Worm (Caenorhabditis elegans) whole organism, young adult: ENCODE data around the gene mig-15.

Experiments used
- B0019.2 ChIP-seq: fragments of 200-800 bp; sonication (Bioruptor generic); conservative IDR thresholded peaks from 2 replicates; pipeline ENCODE4 v1.3.6; 2022; ENCODE audit warnings: missing genetic modification reagents, missing genetic modification characterization, missing compliant biosample characterization
- C17E4.6 ChIP-seq: fragments of 200-800 bp; sonication (Bioruptor generic); IDR thresholded peaks from 2 replicates; pipeline ENCODE4 v1.3.6; 2022; ENCODE audit warnings: missing genetic modification reagents, missing genetic modification characterization, missing compliant biosample characterization
- F37B4.10 ChIP-seq: fragments of 200-800 bp; sonication (Bioruptor generic); IDR thresholded peaks from 2 replicates; pipeline ENCODE4 v1.3.6; 2022; ENCODE audit warnings: missing genetic modification characterization, missing compliant biosample characterization
- K11D2.4 ChIP-seq: fragments of 200-800 bp; sonication (Bioruptor generic); IDR thresholded peaks from 2 replicates; pipeline ENCODE4 v1.3.6; 2022; ENCODE audit warnings: missing genetic modification reagents, missing genetic modification characterization, missing compliant biosample characterization
- K12H6.12 ChIP-seq: fragments of 200-800 bp; sonication (Bioruptor generic); optimal IDR thresholded peaks from 2 replicates; lab custom pipeline; 2018; ENCODE audit warnings: mild to moderate bottlenecking, missing genetic modification characterization, missing compliant biosample characterization
- T07F8.4 ChIP-seq: sonication (generic microtip); optimal IDR thresholded peaks from 2 replicates; lab custom pipeline; 2016; ENCODE audit warnings: mild to moderate bottlenecking, missing genetic modification characterization, moderate library complexity, missing compliant biosample characterization
- Y53F4B.3 ChIP-seq: fragments of 200-800 bp; sonication (Bioruptor generic); IDR thresholded peaks from 2 replicates; pipeline ENCODE4 v1.3.6; 2022; ENCODE audit warnings: missing genetic modification reagents, missing genetic modification characterization, missing compliant biosample characterization
- Y67H2A.10 ChIP-seq: fragments of 200-800 bp; sonication (Bioruptor generic); conservative IDR thresholded peaks from 2 replicates; pipeline ENCODE4 v1.3.6; 2022; ENCODE audit warnings: missing genetic modification reagents, missing genetic modification characterization, missing compliant biosample characterization
- Y79H2A.3 ChIP-seq: fragments of 200-800 bp; sonication (Bioruptor generic); conservative IDR thresholded peaks from 2 replicates; pipeline ENCODE4 v1.3.6; 2022; ENCODE audit warnings: missing genetic modification reagents, missing genetic modification characterization, missing compliant biosample characterization
- ZK185.1 ChIP-seq: sonication (generic microtip); optimal IDR thresholded peaks from 2 replicates; lab custom pipeline; 2016; ENCODE audit warnings: mild to moderate bottlenecking, missing genetic modification characterization, missing compliant biosample characterization; ENCODE audit not compliant: poor library complexity, severe bottlenecking
- aptf-2 ChIP-seq: fragments of 200-800 bp; sonication (Bioruptor generic); conservative IDR thresholded peaks from 2 replicates; pipeline ENCODE4 v1.3.6; 2022; ENCODE audit warnings: missing genetic modification reagents, missing genetic modification characterization, missing compliant biosample characterization
- atf-7 ChIP-seq: sonication (generic microtip); optimal IDR thresholded peaks from 2 replicates; lab custom pipeline; 2017; ENCODE audit warnings: mild to moderate bottlenecking, missing genetic modification characterization, missing compliant biosample characterization
- attf-5 ChIP-seq: fragments of 200-800 bp; sonication (Bioruptor generic); optimal IDR thresholded peaks from 2 replicates; lab custom pipeline; 2018; ENCODE audit warnings: mild to moderate bottlenecking, missing genetic modification characterization, missing compliant biosample characterization
- attf-6 ChIP-seq: fragments of 200-800 bp; sonication (Bioruptor generic); IDR thresholded peaks from 2 replicates; pipeline ENCODE4 v1.3.6; 2022; ENCODE audit warnings: missing genetic modification reagents, missing genetic modification characterization, missing compliant biosample characterization
- bed-1 ChIP-seq: fragments of 200-800 bp; sonication (Bioruptor generic); IDR thresholded peaks from 2 replicates; pipeline ENCODE4 v1.3.6; 2022; ENCODE audit warnings: missing genetic modification reagents, missing genetic modification characterization, missing compliant biosample characterization
- bed-2 ChIP-seq: fragments of 200-800 bp; sonication (Bioruptor generic); IDR thresholded peaks from 2 replicates; pipeline ENCODE4 v1.3.6; 2022; ENCODE audit warnings: missing genetic modification reagents, missing genetic modification characterization, missing compliant biosample characterization
- cebp-2 ChIP-seq: fragments of 200-800 bp; sonication (Bioruptor generic); IDR thresholded peaks from 2 replicates; pipeline ENCODE4 v1.3.6; 2022; ENCODE audit warnings: missing genetic modification characterization, missing compliant biosample characterization
- ceh-27 ChIP-seq: fragments of 200-800 bp; sonication (Bioruptor generic); optimal IDR thresholded peaks from 2 replicates; lab custom pipeline; 2018; ENCODE audit warnings: mild to moderate bottlenecking, missing genetic modification characterization, moderate library complexity, missing compliant biosample characterization
- ceh-40 ChIP-seq: fragments of 200-800 bp; sonication (Bioruptor generic); IDR thresholded peaks from 2 replicates; pipeline ENCODE4 v1.3.6; 2022; ENCODE audit warnings: missing genetic modification characterization, missing compliant biosample characterization
- ceh-79 ChIP-seq: sonication (generic microtip); optimal IDR thresholded peaks from 2 replicates; lab custom pipeline; 2017; ENCODE audit warnings: mild to moderate bottlenecking, missing genetic modification characterization, missing compliant biosample characterization
- chd-7 ChIP-seq: sonication (generic microtip); optimal IDR thresholded peaks from 2 replicates; lab custom pipeline; 2016; ENCODE audit warnings: mild to moderate bottlenecking, missing genetic modification characterization, moderate library complexity, missing compliant biosample characterization
- egl-18 ChIP-seq: fragments of 200-800 bp; sonication (Bioruptor generic); IDR thresholded peaks from 2 replicates; pipeline ENCODE4 v1.3.6; 2022; ENCODE audit warnings: missing genetic modification reagents, missing genetic modification characterization, missing compliant biosample characterization
- egrh-3 ChIP-seq: fragments of 200-800 bp; sonication (Bioruptor generic); IDR thresholded peaks from 2 replicates; pipeline ENCODE4 v1.3.6; 2022; ENCODE audit warnings: missing genetic modification reagents, missing genetic modification characterization, missing compliant biosample characterization
- gei-17 ChIP-seq: fragments of 200-800 bp; sonication (Bioruptor generic); optimal IDR thresholded peaks from 2 replicates; lab custom pipeline; 2018; ENCODE audit warnings: mild to moderate bottlenecking, missing genetic modification characterization, missing compliant biosample characterization
- hmg-1.2 ChIP-seq: fragments of 200-800 bp; sonication (Bioruptor generic); IDR thresholded peaks from 2 replicates; pipeline ENCODE4 v1.3.6; 2022; ENCODE audit warnings: missing genetic modification reagents, missing genetic modification characterization, missing compliant biosample characterization
- lag-1 ChIP-seq: fragments of 200-800 bp; sonication (Bioruptor generic); IDR thresholded peaks from 2 replicates; pipeline ENCODE4 v1.3.6; 2022; ENCODE audit warnings: missing genetic modification reagents, missing genetic modification characterization, missing compliant biosample characterization
- let-526 ChIP-seq: fragments of 200-800 bp; sonication (Bioruptor generic); IDR thresholded peaks from 2 replicates; pipeline ENCODE4 v1.3.6; 2022; ENCODE audit warnings: missing genetic modification reagents, missing genetic modification characterization, missing compliant biosample characterization
- let-607 ChIP-seq, 2 experiments: fragments of 200-800 bp in 1 of 2; sonication (Bioruptor generic) in 1 of 2; sonication (generic microtip) in 1 of 2; optimal IDR thresholded peaks; 2 replicates each; lab custom pipeline; 2016 to 2018; ENCODE audit warnings: mild to moderate bottlenecking in 2 of 2, missing compliant biosample characterization in 2 of 2, missing genetic modification characterization in 2 of 2, moderate library complexity in 2 of 2, missing genotype in 1 of 2
- lin-26 ChIP-seq: fragments of 200-800 bp; sonication (Bioruptor generic); IDR thresholded peaks from 2 replicates; pipeline ENCODE4 v1.3.6; 2022; ENCODE audit warnings: missing genetic modification reagents, missing genetic modification characterization, missing compliant biosample characterization
- lin-35 ChIP-seq, 3 experiments: fragments of 150-350 bp in 2 of 3; sonication (generic microtip) in 1 of 3; optimal IDR thresholded peaks; 2 replicates each; lab custom pipeline; 2014 to 2018; ENCODE audit warnings: missing biosample characterization in 3 of 3, missing genetic modification characterization in 3 of 3, missing genetic modification reagents in 3 of 3
- lir-1 ChIP-seq: fragments of 200-800 bp; sonication (Bioruptor generic); conservative IDR thresholded peaks from 2 replicates; pipeline ENCODE4 v1.3.6; 2022; ENCODE audit warnings: missing genetic modification reagents, missing genetic modification characterization, missing compliant biosample characterization
- lsy-27 ChIP-seq: sonication (generic microtip); optimal IDR thresholded peaks from 2 replicates; lab custom pipeline; 2017; ENCODE audit warnings: missing genetic modification characterization, mild to moderate bottlenecking, missing compliant biosample characterization, antibody characterized with exemption, missing genotype, borderline replicate concordance; ENCODE audit not compliant: insufficient read depth
- nfya-1 ChIP-seq: sonication (generic microtip); optimal IDR thresholded peaks from 2 replicates; lab custom pipeline; 2017; ENCODE audit warnings: antibody characterized with exemption, missing compliant biosample characterization, missing genetic modification characterization, borderline replicate concordance; ENCODE audit not compliant: insufficient read depth
- nhr-80 ChIP-seq: sonication (generic microtip); optimal IDR thresholded peaks from 2 replicates; lab custom pipeline; 2016; ENCODE audit warnings: missing genetic modification characterization, missing compliant biosample characterization
- pbrm-1 ChIP-seq: fragments of 200-800 bp; sonication (Bioruptor generic); IDR thresholded peaks from 2 replicates; pipeline ENCODE4 v1.3.6; 2022; ENCODE audit warnings: missing genetic modification reagents, missing genetic modification characterization, missing compliant biosample characterization
- repo-1 ChIP-seq: sonication (generic microtip); optimal IDR thresholded peaks from 2 replicates; lab custom pipeline; 2017; ENCODE audit warnings: mild to moderate bottlenecking, missing genetic modification characterization, missing compliant biosample characterization
- snpc-1.3 ChIP-seq: sonication (generic microtip); optimal IDR thresholded peaks from 2 replicates; lab custom pipeline; 2017; ENCODE audit warnings: missing genetic modification characterization, mild to moderate bottlenecking, missing compliant biosample characterization, antibody characterized with exemption, moderate library complexity, missing genotype, missing genetic modification reagents; ENCODE audit not compliant: insufficient read depth
- snpc-4 ChIP-seq, 5 experiments: fragments of 150-350 bp in 1 of 5; sonication (generic microtip) in 4 of 5; optimal IDR thresholded peaks; 2 replicates each; lab custom pipeline; 2014 to 2018; ENCODE audit warnings: missing genetic modification characterization in 5 of 5, missing biosample characterization in 3 of 5, antibody characterized with exemption in 2 of 5, mild to moderate bottlenecking in 2 of 5, missing compliant biosample characterization in 2 of 5, missing genotype in 2 of 5, moderate library complexity in 2 of 5, missing genetic modification reagents in 1 of 5
- somi-1 ChIP-seq: fragments of 200-800 bp; sonication (Bioruptor generic); optimal IDR thresholded peaks from 2 replicates; lab custom pipeline; 2018; ENCODE audit warnings: mild to moderate bottlenecking, missing genetic modification characterization, missing compliant biosample characterization
- unc-130 ChIP-seq: sonication (generic microtip); optimal IDR thresholded peaks from 2 replicates; lab custom pipeline; 2016; ENCODE audit warnings: missing genetic modification reagents, missing genetic modification characterization, missing compliant biosample characterization
- zfh-2 ChIP-seq: fragments of 200-800 bp; sonication (Bioruptor generic); conservative IDR thresholded peaks from 2 replicates; pipeline ENCODE4 v1.3.6; 2022; ENCODE audit warnings: missing genetic modification reagents, missing genetic modification characterization, missing compliant biosample characterization
- ztf-3 ChIP-seq: fragments of 200-800 bp; sonication (Bioruptor generic); optimal IDR thresholded peaks from 2 replicates; lab custom pipeline; 2018; ENCODE audit warnings: mild to moderate bottlenecking, missing genetic modification characterization, missing compliant biosample characterization

mig-15 gene

DNA sequence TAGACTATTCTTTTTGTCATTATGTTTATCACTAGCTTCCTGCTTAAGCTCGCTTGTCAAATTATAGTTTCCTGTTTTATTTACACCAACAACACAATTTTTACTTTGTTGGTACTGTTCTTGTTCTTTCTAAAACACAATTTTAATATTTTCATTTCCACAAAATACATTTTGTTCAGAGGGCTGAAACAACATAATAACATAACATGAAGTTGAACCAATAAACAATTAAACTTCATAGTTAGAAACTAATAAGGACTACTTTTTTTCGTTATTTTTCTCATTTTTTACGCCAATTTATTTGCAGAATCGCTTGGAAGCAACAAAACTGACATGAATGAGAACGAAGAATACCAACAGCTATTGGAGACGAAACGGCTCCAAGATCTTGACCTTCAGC is 15.4 kb upstream of the mig-15 start, which contains the start of gene C39B10.3:
C39B10.3 (plus strand) TSS at position 301 of the 400 bp plus-strand sequence.
- no peak for TF ChIP-seq nhr-80 (tag; lab: Kevin White, UChicago)
- TF ChIP-seq ceh-40 = no peak
- TF ChIP-seq aptf-2 (GFP tag; lab: Robert Waterston, UW) = no peak

DNA sequence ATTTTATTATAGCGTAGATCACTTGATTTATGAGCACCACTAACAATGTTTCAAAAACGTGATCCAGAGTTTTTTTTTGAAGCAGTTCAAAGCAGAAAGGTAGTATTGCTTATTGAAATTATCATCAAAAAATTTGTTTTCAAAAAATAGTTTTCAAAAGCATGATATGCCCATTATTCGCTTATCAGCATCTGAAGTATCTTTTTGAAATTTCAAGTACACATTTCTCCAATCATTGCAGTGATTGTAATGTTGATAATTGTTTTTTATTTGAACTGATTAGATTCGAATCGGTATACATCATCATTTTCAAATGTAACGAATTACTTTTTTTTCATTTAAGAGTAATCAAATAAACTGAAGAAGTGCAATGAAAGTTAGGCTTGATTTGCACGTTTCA is 12.3 kb upstream of the mig-15 start:
- TF ChIP-seq Y53F4B.3 = no peak
- no peak for TF ChIP-seq repo-1 (tag; lab: Kevin White, UChicago)
- TF ChIP-seq C17E4.6 (GFP tag; lab: Robert Waterston, UW) = no peak
- no peak for TF ChIP-seq Y67H2A.10 (GFP tag; lab: Robert Waterston, UW)
- no peak for TF ChIP-seq gei-17 (GFP tag; lab: Kevin White, UChicago)
- TF ChIP-seq chd-7 (tag; lab: Kevin White, UChicago) = no peak
- TF ChIP-seq nfya-1 (tag; lab: Kevin White, UChicago) = no peak
- TF ChIP-seq bed-2 (GFP tag; lab: Robert Waterston, UW) = no peak
- no peak for TF ChIP-seq attf-6 (GFP tag; lab: Robert Waterston, UW)
- TF ChIP-seq snpc-4 (GFP tag; optimal IDR thresholded peaks at IDR 0.05; lab: Kevin White, UChicago) = no peak
- TF ChIP-seq snpc-4 (tag; optimal IDR thresholded peaks at IDR 0.05; lab: Kevin White, UChicago) = no peak
- no peak for TF ChIP-seq K11D2.4 (GFP tag; lab: Robert Waterston, UW)
- TF ChIP-seq lsy-27 = no peak
- TF ChIP-seq F37B4.10 (GFP tag; lab: Robert Waterston, UW) = no peak
- TF ChIP-seq unc-130 = no peak
- TF ChIP-seq ceh-79 (tag; lab: Kevin White, UChicago) = no peak
- no peak for TF ChIP-seq bed-1 (GFP tag; lab: Robert Waterston, UW)
- TF ChIP-seq K12H6.12 = no peak
- TF ChIP-seq snpc-1.3 (tag; lab: Kevin White, UChicago) = no peak
- TF ChIP-seq cebp-2 (GFP tag; lab: Robert Waterston, UW) = no peak

DNA sequence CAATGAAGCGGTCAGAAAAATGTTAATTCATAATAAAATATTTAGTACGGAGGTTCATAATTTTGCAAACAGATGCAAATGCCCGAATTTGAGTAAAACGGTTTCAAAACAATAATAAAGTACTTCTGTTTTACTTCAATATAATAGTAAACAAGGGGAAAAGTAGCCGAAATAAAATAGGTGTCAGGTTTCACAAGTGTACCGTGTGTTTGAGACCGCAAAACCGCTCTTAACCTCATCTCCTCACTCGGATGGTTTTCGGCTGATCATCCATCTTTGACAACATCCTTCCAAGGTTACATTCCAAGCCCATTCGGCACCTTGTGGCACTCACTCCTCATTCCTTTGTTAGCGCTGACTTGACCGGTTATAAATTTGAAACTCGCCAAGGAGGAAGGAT is 9.0 kb upstream of the mig-15 start:
- TF ChIP-seq unc-130 = no peak
- no peak for TF ChIP-seq C17E4.6 (GFP tag; lab: Robert Waterston, UW)
- no peak for TF ChIP-seq lag-1 (GFP tag; lab: Robert Waterston, UW)
- TF ChIP-seq T07F8.4 (tag; lab: Kevin White, UChicago) = no peak
- no peak for TF ChIP-seq B0019.2
- TF ChIP-seq lir-1 = no peak
- no peak for TF ChIP-seq ZK185.1 (tag; lab: Kevin White, UChicago)
- no peak for TF ChIP-seq ztf-3 (GFP tag; lab: Kevin White, UChicago)
- TF ChIP-seq let-607 (tag; optimal IDR thresholded peaks at IDR 0.05; lab: Kevin White, UChicago) = no peak
- TF ChIP-seq lin-35 (GFP tag; optimal IDR thresholded peaks at IDR 0.05; lab: Kevin White, UChicago) = no peak
- TF ChIP-seq Y53F4B.3 = no peak
- no peak for TF ChIP-seq atf-7 (tag; lab: Kevin White, UChicago)
- no peak for TF ChIP-seq nfya-1 (tag; lab: Kevin White, UChicago)

DNA sequence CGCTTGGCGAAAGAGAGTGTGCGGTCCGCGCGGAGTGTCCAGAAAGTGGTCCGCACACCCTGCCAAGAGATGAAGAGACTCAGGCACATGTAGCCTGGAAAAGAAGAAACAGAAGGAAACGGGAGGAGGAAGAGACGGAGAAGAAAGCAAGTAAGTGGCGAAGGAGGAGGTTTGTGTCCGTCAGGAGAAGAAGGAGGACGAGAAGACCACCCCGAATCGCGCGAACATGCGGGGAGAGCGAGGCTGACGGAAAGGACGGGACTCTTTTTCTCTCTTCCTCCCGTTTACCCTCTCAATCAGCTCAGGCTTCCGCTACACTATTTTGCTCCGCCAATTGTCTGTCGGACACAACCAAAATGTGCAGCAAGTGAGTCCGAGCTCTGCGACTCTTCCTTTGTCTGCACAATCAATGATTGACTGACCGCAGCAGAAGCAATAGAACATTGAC is 7.1 kb upstream of the mig-15 start:
- TF ChIP-seq hmg-1.2 (GFP tag; lab: Robert Waterston, UW) (peak; percentile 55), Y79H2A.3 (GFP tag; lab: Robert Waterston, UW) (no peak), ceh-27 (peak; percentile 67), pbrm-1 (GFP tag; lab: Robert Waterston, UW) (0 out of 2 replicates have a peak, but pooled peaks have one; percentile 48), attf-5 (GFP tag; lab: Kevin White, UChicago) (peak; percentile 33), lin-26 (GFP tag; lab: Robert Waterston, UW) (no peak), egrh-3 (GFP tag; lab: Robert Waterston, UW) (peak; percentile 66; the same call in 1 of the 2 replicates), K11D2.4 (GFP tag; lab: Robert Waterston, UW) (peak; percentile 64; the same call in 1 of the 2 replicates), bed-2 (GFP tag; lab: Robert Waterston, UW) (peak; percentile 50; the same call in 1 of the 2 replicates), let-526 (GFP tag; lab: Robert Waterston, UW) (no peak), egl-18 (0 out of 2 replicates have a peak, but pooled peaks have one; percentile 62), K12H6.12 (peak; percentile 89), somi-1 (GFP tag; lab: Kevin White, UChicago) (no peak), zfh-2 (GFP tag; lab: Robert Waterston, UW) (peak; percentile 98)
